Fruit fly (Drosophila melanogaster): ENCODE data around the gene Cad96Ca.

The Cad96Ca gene

dm6 chr3R:25235362-25235761 lies 27.3 kb upstream of the Cad96Ca start, which contains the start of gene Sil1 (continued):
- TF ChIP-seq CG11398 (GFP tag; optimal IDR thresholded peaks at IDR 0.05) (no peak), CG13287 (GFP tag; IDR thresholded peaks at IDR 0.05; ENCODE audit: partially characterized antibody) (peak; percentile 9; the same call in 1 of the 2 replicates), CG13894 (tag; optimal IDR thresholded peaks at IDR 0.05) (no peak), hth (optimal IDR thresholded peaks at IDR 0.05) (no peak), CG2116 (GFP tag; optimal IDR thresholded peaks at IDR 0.05) (peak; percentile 26), CG33213 (GFP tag; optimal IDR thresholded peaks at IDR 0.05) (no peak), pzg (GFP tag; optimal IDR thresholded peaks at IDR 0.05) (peak; percentile 66), CG8359 (GFP tag; optimal IDR thresholded peaks at IDR 0.05; ENCODE audit: borderline replicate concordance) (no peak), CG30020 (tag; optimal IDR thresholded peaks at IDR 0.05) (no peak), CG4617 (GFP tag; optimal IDR thresholded peaks at IDR 0.05; ENCODE audit: borderline replicate concordance) (peak; percentile 33), knrl (GFP tag; IDR thresholded peaks at IDR 0.05; ENCODE audit: partially characterized antibody) (peak; percentile 31; the same call in 1 of the 3 replicates), CG14441 (GFP tag; IDR thresholded peaks at IDR 0.05) (no peak), CG17328 (GFP tag; IDR thresholded peaks at IDR 0.05) (no peak), slbo (GFP tag; IDR thresholded peaks at IDR 0.05) (no peak), CG1603 (tag; optimal IDR thresholded peaks at IDR 0.05) (peak; percentile 67), CG33557 (GFP tag; optimal IDR thresholded peaks at IDR 0.05) (no peak), MESR4 (GFP tag; optimal IDR thresholded peaks at IDR 0.05) (peak; percentile 50), Myb (GFP tag; optimal IDR thresholded peaks at IDR 0.05) (peak; percentile 93), CG7786 (GFP tag; optimal IDR thresholded peaks at IDR 0.05) (no peak), CG30431 (GFP tag; optimal IDR thresholded peaks at IDR 0.05) (no peak), CG3281 (GFP tag; optimal IDR thresholded peaks at IDR 0.05) (no peak), E2f2 (GFP tag; IDR thresholded peaks at IDR 0.05) (peak; percentile 89), CG14710 (tag; optimal IDR thresholded peaks at IDR 0.05) (peak; percentile 22), row (GFP tag; IDR thresholded peaks at IDR 0.05) (0 out of 3 replicates have a peak, but pooled peaks have one; percentile 5), CG9797 (GFP tag; optimal IDR thresholded peaks at IDR 0.05) (peak; percentile 75), CG13624 (GFP tag; optimal IDR thresholded peaks at IDR 0.05) (no peak), Max (GFP tag; optimal IDR thresholded peaks at IDR 0.05) (no peak), oc (tag; optimal IDR thresholded peaks at IDR 0.05) (no peak), peb (GFP tag; IDR thresholded peaks at IDR 0.05) (no peak), Atf-2 (GFP tag; optimal IDR thresholded peaks at IDR 0.05) (no peak), Ets97D (GFP tag; optimal IDR thresholded peaks at IDR 0.05) (peak; percentile 18), Spps (tag; optimal IDR thresholded peaks at IDR 0.05) (no peak), bcd (GFP tag; optimal IDR thresholded peaks at IDR 0.05) (no peak), MBD-R2 (GFP tag; IDR thresholded peaks at IDR 0.05) (peak; percentile 32; the same call in 1 of the 2 replicates), CG7372 (GFP tag; IDR thresholded peaks at IDR 0.05) (no peak), CG10267 (tag; optimal IDR thresholded peaks at IDR 0.05) (peak; percentile 21), Tbp (GFP tag; optimal IDR thresholded peaks at IDR 0.05) (no peak), Dp (GFP tag; optimal IDR thresholded peaks at IDR 0.05) (peak; percentile 84), CG6272 (GFP tag; IDR thresholded peaks at IDR 0.05) (no peak), Dref (GFP tag; IDR thresholded peaks at IDR 0.05) (peak; percentile 22; the same call in 1 of the 2 replicates)

DNA sequence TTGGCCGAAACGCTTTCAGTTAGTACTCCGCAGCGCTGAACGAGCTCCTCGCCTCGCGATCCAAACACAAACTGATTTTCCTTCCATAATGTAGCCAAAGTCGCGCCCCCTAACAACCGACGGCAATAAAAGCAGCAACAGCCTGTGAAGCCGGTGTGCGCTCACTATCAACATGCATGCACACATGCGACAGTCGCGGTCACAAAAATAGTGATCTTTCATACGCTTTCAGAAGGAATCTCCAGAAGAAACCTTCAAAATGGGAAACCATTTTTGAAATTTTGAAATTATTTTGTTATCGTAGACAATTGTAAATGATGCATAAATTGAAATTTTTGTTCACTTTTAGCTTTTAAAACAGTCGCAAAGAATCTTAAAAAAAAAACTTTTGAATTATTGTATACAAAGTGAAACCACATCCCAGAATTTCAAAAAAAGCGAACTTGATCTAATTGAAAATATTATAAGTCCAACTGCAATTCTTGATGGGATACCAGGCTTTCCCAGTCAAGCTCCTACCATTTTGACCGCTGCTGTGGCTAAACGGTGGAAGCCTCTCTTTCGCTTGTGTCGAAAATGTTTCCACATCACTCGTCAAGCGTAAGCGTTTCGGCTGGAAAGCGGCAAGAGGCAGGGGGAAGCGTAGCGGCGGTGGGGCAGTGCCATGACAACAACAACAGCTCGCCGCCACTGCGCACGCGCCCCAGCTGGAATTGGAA lies 24.3 kb upstream of the Cad96Ca start, which contains the start of gene Cad96Cb:
Gene Cad96Cb (minus strand): TSS at position 51 of the 719 bp plus-strand sequence.
- TF ChIP-seq CG6854 (GFP tag; optimal IDR thresholded peaks at IDR 0.05) (peak; percentile 72), NfI (GFP tag; optimal IDR thresholded peaks at IDR 0.05) (peak; percentile 70), CG32772 (GFP tag; IDR thresholded peaks at IDR 0.05) (no peak), CG7786 (GFP tag; optimal IDR thresholded peaks at IDR 0.05) (peak; percentile 56), CG31224 (GFP tag; IDR thresholded peaks at IDR 0.05) (no peak), caup (GFP tag; optimal IDR thresholded peaks at IDR 0.05; ENCODE audit: severe bottlenecking) (peak; percentile 66), lmd (GFP tag; IDR thresholded peaks at IDR 0.05) (peak; percentile 61; the same call in 1 of the 2 replicates), CG14667 (GFP tag; IDR thresholded peaks at IDR 0.05) (0 out of 2 replicates have a peak, but pooled peaks have one; percentile 19), gce (GFP tag; IDR thresholded peaks at IDR 0.05) (0 out of 3 replicates have a peak, but pooled peaks have one; percentile 35), Taf1 (GFP tag; IDR thresholded peaks at IDR 0.05) (no peak), Hmx (GFP tag; optimal IDR thresholded peaks at IDR 0.05) (peak; percentile 34), CG3847 (GFP tag; IDR thresholded peaks at IDR 0.05) (peak; percentile 41; the same call in 1 of the 2 replicates), slp2 (GFP tag; optimal IDR thresholded peaks at IDR 0.05) (peak; percentile 82)
